Fruit fly (Drosophila melanogaster) whole organism, wandering third instar larva: Measurements from ENCODE around the gene CG42828.

Experiments used
- Abd-B ChIP-seq: fragments of >200 bp; optimal IDR thresholded peaks from 2 replicates; lab custom pipeline; 2017; ENCODE audit warnings: missing biosample characterization, missing genetic modification characterization
- CG32264 ChIP-seq: fragments of 200-800 bp; sonication (Bioruptor generic); optimal IDR thresholded peaks from 2 replicates; lab custom pipeline; 2016; ENCODE audit warnings: missing biosample characterization, missing genetic modification characterization
- CG9705 ChIP-seq: fragments of 200-800 bp; sonication (Bioruptor generic); optimal IDR thresholded peaks from 2 replicates; lab custom pipeline; 2018; ENCODE audit warnings: missing biosample characterization, mild to moderate bottlenecking, missing genetic modification characterization
- Dfd ChIP-seq: fragments of >200 bp; optimal IDR thresholded peaks from 2 replicates; lab custom pipeline; 2017; ENCODE audit warnings: missing biosample characterization, missing genetic modification characterization
- Dif ChIP-seq: fragments of 200-275, 200-300 bp; sonication (Bioruptor generic); optimal IDR thresholded peaks from 2 replicates; lab custom pipeline; 2018; ENCODE audit warnings: missing biosample characterization, missing genetic modification characterization; ENCODE audit not compliant: partially characterized antibody
- GATAd ChIP-seq: sonication (Bioruptor generic); optimal IDR thresholded peaks from 2 replicates; lab custom pipeline; 2016; ENCODE audit warnings: missing biosample characterization, missing genetic modification characterization
- HLH106 ChIP-seq: fragments of 200-800 bp; optimal IDR thresholded peaks from 3 replicates; lab custom pipeline; 2019; ENCODE audit warnings: missing biosample characterization, mild to moderate bottlenecking, missing genetic modification characterization, moderate library complexity
- Hnf4 ChIP-seq: fragments of 200-800 bp; sonication (Bioruptor generic); optimal IDR thresholded peaks from 2 replicates; lab custom pipeline; 2016; ENCODE audit warnings: missing biosample characterization, mild to moderate bottlenecking, missing genetic modification characterization
- Hr78 ChIP-seq: fragments of >200 bp; optimal IDR thresholded peaks from 2 replicates; lab custom pipeline; 2017; ENCODE audit warnings: missing biosample characterization, missing genetic modification characterization
- Hr83 ChIP-seq: fragments of 200-300 bp; sonication (Bioruptor generic); optimal IDR thresholded peaks from 2 replicates; lab custom pipeline; 2016; ENCODE audit warnings: missing biosample characterization, mild to moderate bottlenecking, missing genetic modification characterization, moderate library complexity; ENCODE audit not compliant: poor library complexity, severe bottlenecking
- Jra ChIP-seq: sonication (Bioruptor generic); optimal IDR thresholded peaks from 2 replicates; lab custom pipeline; 2016; ENCODE audit warnings: missing biosample characterization, missing genetic modification characterization
- Mio ChIP-seq: sonication (Bioruptor generic); optimal IDR thresholded peaks from 2 replicates; lab custom pipeline; 2016; ENCODE audit warnings: missing biosample characterization, missing genetic modification characterization
- Myc ChIP-seq: fragments of >200 bp; optimal IDR thresholded peaks from 2 replicates; lab custom pipeline; 2017
- N ChIP-seq: fragments of >200 bp; optimal IDR thresholded peaks from 2 replicates; lab custom pipeline; 2018; ENCODE audit warnings: missing biosample characterization, missing external identifiers, missing genetic modification characterization
- OdsH ChIP-seq: fragments of 200-800 bp; sonication (Bioruptor generic); optimal IDR thresholded peaks from 2 replicates; lab custom pipeline; 2016; ENCODE audit warnings: missing biosample characterization, mild to moderate bottlenecking, missing genetic modification characterization
- Rel ChIP-seq, 2 experiments: fragments of 200-800 bp; sonication (Bioruptor generic) in 1 of 2; optimal IDR thresholded peaks; 2 replicates in 1 of 2; 3 replicates in 1 of 2; lab custom pipeline; 2016 to 2019; ENCODE audit warnings: mild to moderate bottlenecking in 2 of 2, missing biosample characterization in 2 of 2, missing genetic modification characterization in 2 of 2, moderate library complexity in 1 of 2
- Sp1 ChIP-seq: fragments of 200-800 bp; sonication (Bioruptor generic); optimal IDR thresholded peaks from 3 replicates; lab custom pipeline; 2019; ENCODE audit warnings: missing biosample characterization, mild to moderate bottlenecking, missing genetic modification characterization, moderate library complexity
- Vsx2 ChIP-seq: fragments of 200-300, 225-300 bp; sonication (Bioruptor generic); optimal IDR thresholded peaks from 2 replicates; lab custom pipeline; 2018; ENCODE audit warnings: missing biosample characterization, missing genetic modification characterization; ENCODE audit not compliant: partially characterized antibody
- br ChIP-seq: fragments of 200-800 bp; sonication (Bioruptor generic); optimal IDR thresholded peaks from 2 replicates; lab custom pipeline; 2016; ENCODE audit warnings: missing biosample characterization, missing genetic modification characterization
- brk ChIP-seq: fragments of 200-800 bp; sonication (Bioruptor generic); optimal IDR thresholded peaks from 2 replicates; lab custom pipeline; 2016; ENCODE audit warnings: missing biosample characterization, mild to moderate bottlenecking, missing genetic modification characterization
- dmrt93B ChIP-seq: fragments of 200-800 bp; sonication (Bioruptor generic); optimal IDR thresholded peaks from 2 replicates; lab custom pipeline; 2018; ENCODE audit warnings: missing biosample characterization, mild to moderate bottlenecking, missing genetic modification characterization
- dsf ChIP-seq: sonication (Bioruptor generic); optimal IDR thresholded peaks from 2 replicates; lab custom pipeline; 2016; ENCODE audit warnings: missing biosample characterization, missing genetic modification characterization, borderline replicate concordance
- ey ChIP-seq: fragments of 200-800 bp; sonication (Bioruptor generic); optimal IDR thresholded peaks from 2 replicates; lab custom pipeline; 2016; ENCODE audit warnings: missing biosample characterization, missing genetic modification characterization
- foxo ChIP-seq, 2 experiments: fragments of 200-800 bp; sonication (Bioruptor generic); optimal IDR thresholded peaks; 2 replicates in 1 of 2; 3 replicates in 1 of 2; lab custom pipeline; 2016 to 2017; ENCODE audit warnings: missing biosample characterization in 2 of 2, missing genetic modification characterization in 2 of 2
- fru ChIP-seq: fragments of 200-800 bp; sonication (Bioruptor generic); optimal IDR thresholded peaks from 3 replicates; lab custom pipeline; 2016; ENCODE audit warnings: missing biosample characterization, mild to moderate bottlenecking, missing genetic modification characterization
- h ChIP-seq: fragments of 200-800 bp; sonication (Bioruptor generic); optimal IDR thresholded peaks from 3 replicates; lab custom pipeline; 2016; ENCODE audit warnings: missing biosample characterization, mild to moderate bottlenecking, missing genetic modification characterization
- jim ChIP-seq: fragments of 175-275, 200-325 bp; sonication (Bioruptor generic); optimal IDR thresholded peaks from 2 replicates; lab custom pipeline; 2016; ENCODE audit warnings: missing biosample characterization, mild to moderate bottlenecking, missing genetic modification characterization
- lola ChIP-seq: fragments of >200 bp; optimal IDR thresholded peaks from 2 replicates; lab custom pipeline; 2017; ENCODE audit warnings: missing biosample characterization, missing genetic modification characterization
- psq ChIP-seq: fragments of 200-800 bp; sonication (Bioruptor generic); optimal IDR thresholded peaks from 3 replicates; lab custom pipeline; 2017; ENCODE audit warnings: missing biosample characterization, mild to moderate bottlenecking, missing genetic modification characterization, moderate library complexity
- rgr ChIP-seq: fragments of 200-800 bp; sonication (Bioruptor generic); optimal IDR thresholded peaks from 3 replicates; lab custom pipeline; 2016; ENCODE audit warnings: missing biosample characterization, mild to moderate bottlenecking, missing genetic modification characterization
- sage ChIP-seq: fragments of 200-800 bp; sonication (Bioruptor generic); optimal IDR thresholded peaks from 2 replicates; lab custom pipeline; 2016; ENCODE audit warnings: missing biosample characterization, mild to moderate bottlenecking, missing genetic modification characterization
- sv ChIP-seq: fragments of 200-800 bp; sonication (Bioruptor generic); optimal IDR thresholded peaks from 3 replicates; lab custom pipeline; 2016; ENCODE audit warnings: missing biosample characterization, missing genetic modification characterization
- tai ChIP-seq: sonication (Bioruptor generic); optimal IDR thresholded peaks from 2 replicates; lab custom pipeline; 2016; ENCODE audit warnings: missing biosample characterization, missing genetic modification characterization
- usp ChIP-seq: fragments of >200 bp; optimal IDR thresholded peaks from 2 replicates; lab custom pipeline; 2017; ENCODE audit warnings: missing biosample characterization, missing genetic modification characterization
- woc ChIP-seq: sonication (Bioruptor generic); optimal IDR thresholded peaks from 2 replicates; lab custom pipeline; 2016; ENCODE audit warnings: missing biosample characterization, mild to moderate bottlenecking, missing genetic modification characterization

CG42828 gene

DNA sequence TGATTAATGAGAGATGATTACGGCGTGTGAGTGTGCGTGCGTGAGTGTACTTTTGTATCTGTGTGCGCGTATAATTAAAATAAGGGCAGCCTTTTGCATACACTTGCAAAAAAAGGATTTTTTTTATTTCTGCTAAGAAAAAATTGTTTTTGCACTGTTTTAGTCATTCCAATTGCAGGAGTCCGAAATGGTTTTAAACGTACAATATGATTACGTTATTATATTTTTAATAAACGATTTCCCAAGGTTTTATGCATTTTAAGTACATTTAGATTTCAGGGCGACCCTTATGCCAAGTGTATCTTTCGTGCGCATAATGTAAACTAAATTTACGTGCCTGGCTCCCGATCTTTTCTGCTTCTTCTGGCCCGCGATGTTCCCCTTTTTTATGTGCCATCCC, 38.6 kb upstream of the CG42828 start:
- TF ChIP-seq ey (GFP tag; lab: Kevin White, UChicago) (peak; percentile 72), CG9705 (GFP tag; lab: Kevin White, UChicago) (peak; percentile 17), Myc (lab: Kevin White, UChicago) (no peak), rgr (GFP tag; lab: Kevin White, UChicago) (peak; percentile 81), CG32264 (GFP tag; lab: Kevin White, UChicago) (no peak), Sp1 (GFP tag; lab: Kevin White, UChicago) (peak; percentile 42), jim (GFP tag; lab: Kevin White, UChicago) (no peak), Dif (GFP tag; lab: Kevin White, UChicago) (no peak), OdsH (GFP tag; lab: Kevin White, UChicago) (peak; percentile 68), Hnf4 (GFP tag; lab: Kevin White, UChicago) (peak; percentile 38), usp (GFP tag; lab: Kevin White, UChicago) (no peak), tai (GFP tag; lab: Kevin White, UChicago) (peak; percentile 79), sage (GFP tag; lab: Kevin White, UChicago) (peak; percentile 8), fru (peak; percentile 65), N (GFP tag; lab: Kevin White, UChicago) (no peak), foxo (GFP tag; optimal IDR thresholded peaks at IDR 0.05; lab: Kevin White, UChicago) (peak in 1 of 2 experiments; percentile 67), Rel (GFP tag; optimal IDR thresholded peaks at IDR 0.05; lab: Kevin White, UChicago) (peak; percentile 20), Rel (tag; optimal IDR thresholded peaks at IDR 0.05; lab: Kevin White, UChicago) (no peak), dsf (GFP tag; lab: Kevin White, UChicago) (no peak), dmrt93B (GFP tag; lab: Kevin White, UChicago) (peak; percentile 37), br (GFP tag; lab: Kevin White, UChicago) (peak; percentile 40), h (peak; percentile 82), Mio (GFP tag; lab: Kevin White, UChicago) (no peak), Abd-B (GFP tag; lab: Kevin White, UChicago) (no peak), HLH106 (tag; lab: Kevin White, UChicago) (peak; percentile 69), woc (GFP tag; lab: Kevin White, UChicago) (peak; percentile 27)

DNA sequence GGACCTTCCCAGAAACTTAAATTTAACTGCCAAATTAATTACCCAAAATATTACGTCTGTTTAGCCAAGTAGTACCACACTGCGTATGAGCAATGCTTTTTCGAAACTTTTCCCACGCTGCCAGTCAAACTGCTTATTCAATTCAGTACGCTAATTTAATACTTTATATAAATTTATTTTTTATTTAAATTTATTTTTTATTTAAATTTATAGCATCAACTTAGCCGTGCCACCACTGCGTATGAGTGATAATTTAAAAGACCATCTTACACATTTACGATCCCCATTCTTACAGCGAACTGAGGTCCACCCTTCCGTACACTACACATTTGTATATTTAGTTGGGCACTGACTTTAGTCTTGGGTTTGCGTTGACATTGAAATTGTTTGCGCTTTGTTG, 37.9 kb upstream of the CG42828 start:
- TF ChIP-seq Abd-B (GFP tag; lab: Kevin White, UChicago) (no peak), Rel (GFP tag; optimal IDR thresholded peaks at IDR 0.05; lab: Kevin White, UChicago) (no peak), Rel (tag; optimal IDR thresholded peaks at IDR 0.05; lab: Kevin White, UChicago) (no peak), Vsx2 (GFP tag; lab: Kevin White, UChicago) (no peak), lola (GFP tag; lab: Kevin White, UChicago) (no peak), HLH106 (tag; lab: Kevin White, UChicago) (peak; percentile 43), ey (GFP tag; lab: Kevin White, UChicago) (no peak), dmrt93B (GFP tag; lab: Kevin White, UChicago) (peak; percentile 22), GATAd (GFP tag; lab: Kevin White, UChicago) (no peak), sv (GFP tag; lab: Kevin White, UChicago) (no peak), tai (GFP tag; lab: Kevin White, UChicago) (no peak), Sp1 (GFP tag; lab: Kevin White, UChicago) (peak; percentile 48), Jra (no peak), sage (GFP tag; lab: Kevin White, UChicago) (no peak), Myc (lab: Kevin White, UChicago) (no peak), rgr (GFP tag; lab: Kevin White, UChicago) (peak; percentile 9), Dfd (GFP tag; lab: Kevin White, UChicago) (no peak), Hnf4 (GFP tag; lab: Kevin White, UChicago) (no peak), CG9705 (GFP tag; lab: Kevin White, UChicago) (no peak), foxo (GFP tag; optimal IDR thresholded peaks at IDR 0.05; lab: Kevin White, UChicago) (peak in 1 of 2 experiments; percentile 38), dsf (GFP tag; lab: Kevin White, UChicago) (no peak), brk (GFP tag; lab: Kevin White, UChicago) (no peak), N (GFP tag; lab: Kevin White, UChicago) (no peak), psq (GFP tag; lab: Kevin White, UChicago) (no peak), Hr83 (GFP tag; lab: Kevin White, UChicago) (no peak), Hr78 (GFP tag; lab: Kevin White, UChicago) (no peak)
